Worm (Caenorhabditis elegans): Measurements from ENCODE around the gene H06A10.1.

H06A10.1 gene

DNA sequence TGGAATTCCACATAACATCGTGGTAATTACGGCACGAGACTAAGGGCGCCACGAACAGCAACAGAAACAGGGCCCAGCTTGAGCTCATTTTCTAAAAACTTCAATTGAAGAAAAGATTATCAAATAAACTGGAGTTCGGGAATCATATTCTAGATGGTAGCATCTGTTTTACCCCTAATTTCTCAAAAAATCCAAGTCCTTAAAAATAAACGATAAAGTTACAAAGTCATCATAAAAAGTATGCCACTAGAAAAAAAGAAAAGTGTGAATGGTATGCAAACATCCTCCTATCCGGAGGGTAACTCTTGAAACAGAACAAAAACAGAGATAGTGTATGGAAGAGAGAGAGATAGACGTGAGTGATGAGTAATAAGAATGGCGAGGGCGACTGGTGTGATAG is 30.0 kb upstream of the H06A10.1 start, which contains the start of gene efn-3:
TSS of gene efn-3 (minus strand) at position 101 of the 400 bp plus-strand sequence.
- no peak for TF ChIP-seq ceh-13 (GFP tag; optimal IDR thresholded peaks at IDR 0.05)
- TF ChIP-seq hnd-1 (tag; optimal IDR thresholded peaks at IDR 0.05) = no peak
- no peak for TF ChIP-seq pes-1 (GFP tag; IDR thresholded peaks at IDR 0.05)
- no peak for TF ChIP-seq hmg-4 (GFP tag; optimal IDR thresholded peaks at IDR 0.05)
- no peak for TF ChIP-seq ets-7 (tag; optimal IDR thresholded peaks at IDR 0.05)
- no peak for TF ChIP-seq F13C5.2 (tag; optimal IDR thresholded peaks at IDR 0.05)
- no peak for TF ChIP-seq ama-1 (optimal IDR thresholded peaks at IDR 0.05)
- TF ChIP-seq tbx-37 (GFP tag; conservative IDR thresholded peaks at IDR 0.05) = no peak
- TF ChIP-seq scrt-1 (GFP tag; IDR thresholded peaks at IDR 0.05) = no peak
- no peak for TF ChIP-seq aly-1 (tag; optimal IDR thresholded peaks at IDR 0.05)
- no peak for TF ChIP-seq hmbx-1 (tag; optimal IDR thresholded peaks at IDR 0.05)
- TF ChIP-seq tra-4 (tag; optimal IDR thresholded peaks at IDR 0.05) = no peak
- no peak for TF ChIP-seq tbx-11 (GFP tag; IDR thresholded peaks at IDR 0.05)
- TF ChIP-seq B0310.2 (tag; optimal IDR thresholded peaks at IDR 0.05) = no peak
- TF ChIP-seq ceh-36 (tag; optimal IDR thresholded peaks at IDR 0.05) = no peak
- no peak for TF ChIP-seq sea-1 (GFP tag; conservative IDR thresholded peaks at IDR 0.05)

DNA sequence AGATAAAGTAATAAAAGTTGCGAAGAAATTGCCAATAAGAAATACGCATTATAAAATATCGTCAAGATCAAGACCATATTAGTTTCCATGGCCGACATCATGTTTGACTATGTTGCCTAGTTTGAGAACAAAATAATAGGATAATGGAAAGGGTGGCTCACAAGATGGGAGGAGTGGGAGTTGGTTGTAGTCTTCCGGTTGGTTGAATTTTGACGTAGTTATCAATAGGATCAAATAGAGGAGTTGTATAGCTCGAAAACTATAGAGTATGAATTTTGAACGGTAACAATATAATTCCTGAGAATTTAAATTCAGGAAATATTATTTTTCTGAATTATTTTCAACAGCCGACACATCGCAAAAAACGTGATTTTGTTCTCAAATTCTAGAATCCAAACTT is 25.6 kb upstream of the H06A10.1 start, which contains the start of gene srd-50:
TSS of gene srd-50 (minus strand) at position 101 of the 400 bp plus-strand sequence.
- no peak for TF ChIP-seq hmbx-1 (tag; optimal IDR thresholded peaks at IDR 0.05)

DNA sequence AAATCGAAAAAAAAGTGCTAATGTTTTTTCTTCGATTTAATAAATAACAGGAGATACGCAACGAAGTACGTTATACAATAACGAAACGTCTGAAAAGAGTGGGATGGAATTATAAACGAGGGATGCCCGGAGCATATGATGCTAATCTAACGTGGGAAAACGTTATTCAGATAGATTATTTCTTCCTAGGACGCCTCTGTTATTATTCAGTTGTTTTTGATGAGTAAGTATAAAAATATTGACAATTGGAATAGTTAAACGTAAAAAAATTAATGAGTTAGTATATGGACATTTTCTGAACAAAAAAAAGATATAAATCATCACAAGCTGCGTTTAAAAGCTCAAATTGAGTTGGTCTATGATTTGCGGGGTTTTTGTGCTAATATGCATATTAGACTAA is 22.5 kb upstream of the H06A10.1 start, which contains the start of gene srd-51:
TSS of gene srd-51 (minus strand) at position 101 of the 400 bp plus-strand sequence.
- TF ChIP-seq hmg-4 (GFP tag; optimal IDR thresholded peaks at IDR 0.05) = no peak
- TF ChIP-seq ama-1 (optimal IDR thresholded peaks at IDR 0.05) = no peak
- TF ChIP-seq hnd-1 (tag; optimal IDR thresholded peaks at IDR 0.05) = no peak
- TF ChIP-seq hmbx-1 (tag; optimal IDR thresholded peaks at IDR 0.05) = no peak
- TF ChIP-seq sea-1 (GFP tag; conservative IDR thresholded peaks at IDR 0.05) = no peak
- TF ChIP-seq tbx-37 (GFP tag; conservative IDR thresholded peaks at IDR 0.05) = no peak
- TF ChIP-seq flt-1 (GFP tag; IDR thresholded peaks at IDR 0.05) = no peak
- TF ChIP-seq tra-4 (tag; optimal IDR thresholded peaks at IDR 0.05) = no peak

DNA sequence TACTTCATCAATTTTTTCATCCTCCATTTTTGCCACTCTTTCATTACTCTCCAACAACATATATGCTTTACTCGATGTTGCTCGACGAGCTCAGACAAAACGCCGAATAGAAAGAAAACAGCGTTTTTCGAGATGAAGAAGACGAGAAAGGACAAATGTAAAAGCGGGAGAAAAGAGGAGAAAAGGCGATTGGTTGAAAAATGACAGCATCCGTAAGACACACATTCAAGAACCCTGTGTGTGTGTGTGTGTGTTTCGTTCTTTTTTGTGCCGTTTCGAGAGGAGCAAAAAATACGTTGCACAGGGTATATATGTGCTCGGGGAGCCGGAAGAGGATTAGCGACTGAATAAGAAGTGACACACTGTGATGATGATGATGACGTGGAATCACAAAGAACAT is 13.6 kb upstream of the H06A10.1 start:
- TF ChIP-seq ceh-13 (GFP tag; optimal IDR thresholded peaks at IDR 0.05) = no peak
- TF ChIP-seq ama-1 (optimal IDR thresholded peaks at IDR 0.05) = no peak
- no peak for TF ChIP-seq sea-1 (GFP tag; conservative IDR thresholded peaks at IDR 0.05)
- TF ChIP-seq ets-7 (tag; optimal IDR thresholded peaks at IDR 0.05) = no peak
- TF ChIP-seq hnd-1 (tag; optimal IDR thresholded peaks at IDR 0.05) = no peak
- TF ChIP-seq hmbx-1 (tag; optimal IDR thresholded peaks at IDR 0.05) = no peak
- no peak for TF ChIP-seq flt-1 (GFP tag; IDR thresholded peaks at IDR 0.05)
- no peak for TF ChIP-seq scrt-1 (GFP tag; IDR thresholded peaks at IDR 0.05)
- no peak for TF ChIP-seq tbx-11 (GFP tag; IDR thresholded peaks at IDR 0.05)
- TF ChIP-seq B0310.2 (tag; optimal IDR thresholded peaks at IDR 0.05) = no peak
- TF ChIP-seq pes-1 (GFP tag; IDR thresholded peaks at IDR 0.05) = no peak
- TF ChIP-seq tbx-37 (GFP tag; conservative IDR thresholded peaks at IDR 0.05) = no peak
- no peak for TF ChIP-seq tra-4 (tag; optimal IDR thresholded peaks at IDR 0.05)
- TF ChIP-seq ceh-36 (tag; optimal IDR thresholded peaks at IDR 0.05) = no peak
- no peak for TF ChIP-seq F13C5.2 (tag; optimal IDR thresholded peaks at IDR 0.05)

DNA sequence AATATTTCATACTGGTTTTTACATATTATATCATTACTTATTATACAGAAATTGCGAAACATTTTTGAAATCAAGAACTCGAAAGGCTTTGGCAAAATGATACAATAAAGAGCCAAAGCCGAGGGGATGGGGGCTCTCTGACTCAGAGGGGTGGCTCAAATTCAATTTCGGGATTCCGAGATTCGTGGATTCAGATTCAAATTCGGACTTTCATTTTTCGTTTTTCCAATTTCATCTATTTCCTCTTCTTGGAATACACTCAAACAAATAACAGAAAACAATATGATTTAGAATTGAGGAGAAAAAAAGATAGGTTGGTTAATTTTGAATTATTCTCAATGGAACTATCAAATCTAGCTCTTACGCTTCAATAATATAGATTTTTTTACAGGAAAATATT is 8.2 kb upstream of the H06A10.1 start:
- TF ChIP-seq hmg-4 (GFP tag; optimal IDR thresholded peaks at IDR 0.05) = no peak
- no peak for TF ChIP-seq flt-1 (GFP tag; IDR thresholded peaks at IDR 0.05)
- no peak for TF ChIP-seq tbx-37 (GFP tag; conservative IDR thresholded peaks at IDR 0.05)
- TF ChIP-seq ceh-13 (GFP tag; optimal IDR thresholded peaks at IDR 0.05) = no peak
- no peak for TF ChIP-seq pes-1 (GFP tag; IDR thresholded peaks at IDR 0.05)
- no peak for TF ChIP-seq scrt-1 (GFP tag; IDR thresholded peaks at IDR 0.05)
- no peak for TF ChIP-seq aly-1 (tag; optimal IDR thresholded peaks at IDR 0.05)
- no peak for TF ChIP-seq ets-7 (tag; optimal IDR thresholded peaks at IDR 0.05)
- no peak for TF ChIP-seq ceh-36 (tag; optimal IDR thresholded peaks at IDR 0.05)
- no peak for TF ChIP-seq hmbx-1 (tag; optimal IDR thresholded peaks at IDR 0.05)
- no peak for TF ChIP-seq B0310.2 (tag; optimal IDR thresholded peaks at IDR 0.05)
- TF ChIP-seq ama-1 (optimal IDR thresholded peaks at IDR 0.05) = no peak
- TF ChIP-seq hnd-1 (tag; optimal IDR thresholded peaks at IDR 0.05) = no peak
- no peak for TF ChIP-seq tra-4 (tag; optimal IDR thresholded peaks at IDR 0.05)
- no peak for TF ChIP-seq sea-1 (GFP tag; conservative IDR thresholded peaks at IDR 0.05)
- TF ChIP-seq F13C5.2 (tag; optimal IDR thresholded peaks at IDR 0.05) = no peak
- no peak for TF ChIP-seq tbx-11 (GFP tag; IDR thresholded peaks at IDR 0.05)

DNA sequence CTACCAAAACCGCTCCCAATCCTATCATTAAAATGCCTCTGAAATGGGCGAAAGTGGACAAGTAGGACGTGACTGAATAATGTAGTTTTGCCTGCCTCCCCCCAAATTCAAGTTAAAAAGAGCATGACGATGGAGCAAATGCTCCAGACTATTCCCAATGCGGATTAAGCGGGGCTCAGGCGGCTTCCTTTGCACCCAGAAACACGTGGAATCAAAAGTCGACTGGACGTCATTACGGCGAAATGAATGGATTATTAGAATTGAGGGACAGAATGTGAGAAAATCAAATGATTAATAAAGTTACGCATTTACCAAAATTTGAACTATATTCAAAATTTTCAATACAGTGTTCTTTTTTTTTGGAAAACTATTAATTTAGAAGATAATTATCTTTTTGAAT is 7.4 kb upstream of the H06A10.1 start:
- TF ChIP-seq ceh-13 (GFP tag; optimal IDR thresholded peaks at IDR 0.05) (no peak), hnd-1 (tag; optimal IDR thresholded peaks at IDR 0.05) (no peak), scrt-1 (GFP tag; IDR thresholded peaks at IDR 0.05) (no peak), ets-7 (tag; optimal IDR thresholded peaks at IDR 0.05) (no peak), flt-1 (GFP tag; IDR thresholded peaks at IDR 0.05) (no peak), hmg-4 (GFP tag; optimal IDR thresholded peaks at IDR 0.05) (no peak), aly-1 (tag; optimal IDR thresholded peaks at IDR 0.05) (no peak), tra-4 (tag; optimal IDR thresholded peaks at IDR 0.05) (no peak), ceh-36 (tag; optimal IDR thresholded peaks at IDR 0.05) (no peak), ama-1 (optimal IDR thresholded peaks at IDR 0.05) (no peak), tbx-37 (GFP tag; conservative IDR thresholded peaks at IDR 0.05) (no peak), tbx-11 (GFP tag; IDR thresholded peaks at IDR 0.05) (no peak), B0310.2 (tag; optimal IDR thresholded peaks at IDR 0.05) (no peak), sea-1 (GFP tag; conservative IDR thresholded peaks at IDR 0.05) (no peak), F13C5.2 (tag; optimal IDR thresholded peaks at IDR 0.05) (no peak), pes-1 (GFP tag; IDR thresholded peaks at IDR 0.05) (no peak), hmbx-1 (tag; optimal IDR thresholded peaks at IDR 0.05) (no peak)

DNA sequence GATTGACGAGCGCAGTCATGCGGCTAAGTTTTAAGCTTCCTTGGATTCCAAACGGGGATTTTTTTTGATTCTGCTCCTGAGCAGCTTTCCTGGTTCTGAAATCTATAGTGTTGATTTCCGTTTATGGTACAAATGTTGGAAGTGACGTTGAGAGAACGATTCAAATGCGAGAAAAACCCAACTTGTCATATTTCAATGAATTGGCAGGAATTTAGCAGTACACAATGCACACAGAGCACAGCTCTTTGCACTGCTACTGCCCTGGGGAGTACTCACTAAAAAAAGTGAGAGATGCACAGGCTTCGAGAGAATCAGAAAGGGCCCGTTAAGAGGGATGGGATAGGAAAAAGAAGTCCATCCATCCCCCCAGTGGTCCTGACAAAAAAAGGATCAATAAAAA is 6.8 kb upstream of the H06A10.1 start, which contains the start of gene sad-1:
TSS of gene sad-1 (minus strand) at position 101 of the 400 bp plus-strand sequence.
- TF ChIP-seq ama-1 (optimal IDR thresholded peaks at IDR 0.05) = no peak
- TF ChIP-seq F13C5.2 (tag; optimal IDR thresholded peaks at IDR 0.05) = no peak
- TF ChIP-seq ceh-13 (GFP tag; optimal IDR thresholded peaks at IDR 0.05) = no peak
- no peak for TF ChIP-seq ets-7 (tag; optimal IDR thresholded peaks at IDR 0.05)
- no peak for TF ChIP-seq hmbx-1 (tag; optimal IDR thresholded peaks at IDR 0.05)
- no peak for TF ChIP-seq aly-1 (tag; optimal IDR thresholded peaks at IDR 0.05)
- TF ChIP-seq sea-1 (GFP tag; conservative IDR thresholded peaks at IDR 0.05) = no peak
- TF ChIP-seq tra-4 (tag; optimal IDR thresholded peaks at IDR 0.05) = no peak
- no peak for TF ChIP-seq B0310.2 (tag; optimal IDR thresholded peaks at IDR 0.05)
- no peak for TF ChIP-seq hmg-4 (GFP tag; optimal IDR thresholded peaks at IDR 0.05)
- TF ChIP-seq scrt-1 (GFP tag; IDR thresholded peaks at IDR 0.05) = no peak
- no peak for TF ChIP-seq flt-1 (GFP tag; IDR thresholded peaks at IDR 0.05)
- TF ChIP-seq ceh-36 (tag; optimal IDR thresholded peaks at IDR 0.05) = no peak
- no peak for TF ChIP-seq hnd-1 (tag; optimal IDR thresholded peaks at IDR 0.05)
- TF ChIP-seq tbx-11 (GFP tag; IDR thresholded peaks at IDR 0.05) = no peak
- no peak for TF ChIP-seq pes-1 (GFP tag; IDR thresholded peaks at IDR 0.05)
- TF ChIP-seq tbx-37 (GFP tag; conservative IDR thresholded peaks at IDR 0.05) = no peak
